Fruit fly (Drosophila melanogaster): ENCODE data around the gene CG4073.

Gene CG4073

dm6 chr3R:10681682-10681962, 33.0 kb upstream of the CG4073 start (continued):
- no peak for TF ChIP-seq nerfin-1 (tag; optimal IDR thresholded peaks at IDR 0.05)
- no peak for TF ChIP-seq CG2116 (GFP tag; optimal IDR thresholded peaks at IDR 0.05)
- no peak for TF ChIP-seq CG12299 (tag; optimal IDR thresholded peaks at IDR 0.05)
- TF ChIP-seq CG11093 (GFP tag; IDR thresholded peaks at IDR 0.05): peak; percentile 34; the same call in 1 of the 3 replicates
- peak; percentile 69 for TF ChIP-seq slbo (GFP tag; IDR thresholded peaks at IDR 0.05)
- no peak for TF ChIP-seq B-H2 (GFP tag; optimal IDR thresholded peaks at IDR 0.05)
- peak; percentile 19 for TF ChIP-seq PHDP (tag; optimal IDR thresholded peaks at IDR 0.05)
- no peak for TF ChIP-seq trem (tag; optimal IDR thresholded peaks at IDR 0.05)
- TF ChIP-seq mam (GFP tag; optimal IDR thresholded peaks at IDR 0.05): no peak
- TF ChIP-seq Gsc (GFP tag; IDR thresholded peaks at IDR 0.05): no peak
- TF ChIP-seq repo (GFP tag; optimal IDR thresholded peaks at IDR 0.05): no peak
- no peak for TF ChIP-seq CG7357 (GFP tag; IDR thresholded peaks at IDR 0.05)
- TF ChIP-seq cwo (GFP tag; optimal IDR thresholded peaks at IDR 0.05): no peak
- no peak for TF ChIP-seq Lpt (GFP tag; optimal IDR thresholded peaks at IDR 0.05)
- TF ChIP-seq luna (GFP tag; optimal IDR thresholded peaks at IDR 0.05): no peak
- TF ChIP-seq CG12744 (GFP tag; optimal IDR thresholded peaks at IDR 0.05): no peak
- TF ChIP-seq Hr3 (GFP tag; optimal IDR thresholded peaks at IDR 0.05): no peak
- peak; percentile 56 for TF ChIP-seq sob (GFP tag; IDR thresholded peaks at IDR 0.05)
- TF ChIP-seq Lim3 (GFP tag; IDR thresholded peaks at IDR 0.05): no peak
- no peak for TF ChIP-seq CG16863 (GFP tag; optimal IDR thresholded peaks at IDR 0.05)
- no peak for TF ChIP-seq kay (GFP tag; optimal IDR thresholded peaks at IDR 0.05)
- no peak for TF ChIP-seq Taf1 (GFP tag; IDR thresholded peaks at IDR 0.05)
- TF ChIP-seq CG6813 (GFP tag; optimal IDR thresholded peaks at IDR 0.05): no peak
- no peak for TF ChIP-seq CG11723 (GFP tag; optimal IDR thresholded peaks at IDR 0.05)
- peak; percentile 32; the same call in 1 of the 2 replicates for TF ChIP-seq CG6272 (GFP tag; IDR thresholded peaks at IDR 0.05)
- TF ChIP-seq dm (GFP tag; optimal IDR thresholded peaks at IDR 0.05): no peak
- peak; percentile 62 for TF ChIP-seq CG1603 (tag; optimal IDR thresholded peaks at IDR 0.05)
- no peak for TF ChIP-seq disco-r (GFP tag; optimal IDR thresholded peaks at IDR 0.05)
- TF ChIP-seq insv (GFP tag; optimal IDR thresholded peaks at IDR 0.05): no peak
- no peak for TF ChIP-seq CG1233 (GFP tag; optimal IDR thresholded peaks at IDR 0.05)
- peak; percentile 33 for TF ChIP-seq trh (GFP tag; optimal IDR thresholded peaks at IDR 0.05)
- TF ChIP-seq eve (GFP tag; optimal IDR thresholded peaks at IDR 0.05): no peak
- no peak for TF ChIP-seq CG15479 (GFP tag; optimal IDR thresholded peaks at IDR 0.05)
- TF ChIP-seq Ssrp (tag; optimal IDR thresholded peaks at IDR 0.05): peak; percentile 51
- TF ChIP-seq CG4328 (GFP tag; optimal IDR thresholded peaks at IDR 0.05): no peak
- no peak for TF ChIP-seq mld (GFP tag; IDR thresholded peaks at IDR 0.05; ENCODE audit: partially characterized antibody)
- TF ChIP-seq D19A (tag; optimal IDR thresholded peaks at IDR 0.05): no peak
- TF ChIP-seq lilli (GFP tag; optimal IDR thresholded peaks at IDR 0.05): no peak
- TF ChIP-seq tgo (GFP tag; IDR thresholded peaks at IDR 0.05): peak; percentile 59; the same call in 2 of the 3 replicates
- no peak for TF ChIP-seq gsb-n (tag; optimal IDR thresholded peaks at IDR 0.05)
- TF ChIP-seq CG12219 (GFP tag; optimal IDR thresholded peaks at IDR 0.05): peak; percentile 18
- TF ChIP-seq kah (GFP tag; optimal IDR thresholded peaks at IDR 0.05): no peak
- no peak for TF ChIP-seq crol (GFP tag; IDR thresholded peaks at IDR 0.05)
- peak; percentile 13; the same call in 1 of the 3 replicates for TF ChIP-seq so (GFP tag; IDR thresholded peaks at IDR 0.05)
- TF ChIP-seq CG14710 (tag; optimal IDR thresholded peaks at IDR 0.05): no peak
- TF ChIP-seq CG3407 (GFP tag; optimal IDR thresholded peaks at IDR 0.05): no peak
- no peak for TF ChIP-seq tio (GFP tag; optimal IDR thresholded peaks at IDR 0.05)
- TF ChIP-seq grn (GFP tag; optimal IDR thresholded peaks at IDR 0.05): no peak
- no peak for TF ChIP-seq Ets97D (GFP tag; optimal IDR thresholded peaks at IDR 0.05)
- TF ChIP-seq CG10654 (GFP tag; optimal IDR thresholded peaks at IDR 0.05): no peak
- TF ChIP-seq gfzf (GFP tag; optimal IDR thresholded peaks at IDR 0.05): no peak
- TF ChIP-seq Hsf (GFP tag; optimal IDR thresholded peaks at IDR 0.05): no peak
- TF ChIP-seq CG13624 (GFP tag; optimal IDR thresholded peaks at IDR 0.05): no peak
